Worm (Caenorhabditis elegans) whole organism, L4 larva: ENCODE data around the gene C30F2.5.
"Not testable (repeated sequence)": the region's sequence is repeated elsewhere in the genome, so short reads cannot be mapped to it uniquely, and the experiment has no call there.

ENCODE experiments used
- aly-2 ChIP-seq: sonication (generic microtip); optimal IDR thresholded peaks from 2 replicates; lab custom pipeline; 2018; ENCODE audit warnings: missing biosample characterization, missing genetic modification characterization
- mdl-1 ChIP-seq, 2 experiments: fragments of 150-350 bp in 1 of 2; sonication (generic microtip) in 1 of 2; optimal IDR thresholded peaks; 2 replicates each; lab custom pipeline; 2014 to 2017; ENCODE audit warnings: missing biosample characterization in 2 of 2, missing genetic modification characterization in 2 of 2
- nhr-25 ChIP-seq: sonication (generic microtip); optimal IDR thresholded peaks from 2 replicates; lab custom pipeline; 2017; ENCODE audit warnings: missing genetic modification characterization, mild to moderate bottlenecking, missing compliant biosample characterization, antibody characterized with exemption, moderate library complexity, borderline replicate concordance; ENCODE audit not compliant: insufficient read depth
- nhr-76 ChIP-seq: fragments of 150-350 bp; optimal IDR thresholded peaks from 2 replicates; lab custom pipeline; 2014; ENCODE audit warnings: missing biosample characterization, missing genetic modification characterization

- not testable (repeated sequence) for TF ChIP-seq nhr-25 (tag; lab: Kevin White, UChicago); aly-2 (tag; lab: Kevin White, UChicago); nhr-76 (tag; lab: Kevin White, UChicago); mdl-1 (tag; optimal IDR thresholded peaks at IDR 0.05; lab: Kevin White, UChicago)
Measured at ce11 chrX:16062385-16062784, 32.1 kb upstream of the C30F2.5 start, which contains the start of gene T27A8.3.
